Worm (Caenorhabditis elegans) whole organism, young adult: ENCODE data around the gene dnc-4.

Experiments
- C06A6.2 ChIP-seq: fragments of 200-800 bp; sonication (Bioruptor generic); conservative IDR thresholded peaks from 2 replicates; pipeline ENCODE4 v1.3.6; 2022; ENCODE audit warnings: missing genetic modification characterization, missing compliant biosample characterization
- K12H6.12 ChIP-seq: fragments of 200-800 bp; sonication (Bioruptor generic); optimal IDR thresholded peaks from 2 replicates; lab custom pipeline; 2018; ENCODE audit warnings: mild to moderate bottlenecking, missing genetic modification characterization, missing compliant biosample characterization
- bed-2 ChIP-seq: fragments of 200-800 bp; sonication (Bioruptor generic); IDR thresholded peaks from 2 replicates; pipeline ENCODE4 v1.3.6; 2022; ENCODE audit warnings: missing genetic modification reagents, missing genetic modification characterization, missing compliant biosample characterization
- dpl-1 ChIP-seq: fragments of 150-350 bp; optimal IDR thresholded peaks from 2 replicates; lab custom pipeline; 2014; ENCODE audit warnings: missing biosample characterization, missing genetic modification reagents, missing genetic modification characterization
- ets-4 ChIP-seq: fragments of 200-800 bp; sonication (Bioruptor generic); optimal IDR thresholded peaks from 2 replicates; lab custom pipeline; 2018; ENCODE audit warnings: mild to moderate bottlenecking, missing genetic modification characterization, missing compliant biosample characterization
- hmg-1.2 ChIP-seq: fragments of 200-800 bp; sonication (Bioruptor generic); IDR thresholded peaks from 2 replicates; pipeline ENCODE4 v1.3.6; 2022; ENCODE audit warnings: missing genetic modification reagents, missing genetic modification characterization, missing compliant biosample characterization
- hsf-1 ChIP-seq: fragments of 200-800 bp; sonication (Bioruptor generic); IDR thresholded peaks from 2 replicates; pipeline ENCODE4 v1.3.6; 2022; ENCODE audit warnings: missing genetic modification reagents, missing genetic modification characterization, missing compliant biosample characterization
- mes-4 ChIP-seq: sonication (generic microtip); optimal IDR thresholded peaks from 2 replicates; lab custom pipeline; 2016; ENCODE audit warnings: missing genotype, missing genetic modification characterization, missing compliant biosample characterization
- nfya-2 ChIP-seq: fragments of 200-800 bp; sonication (Bioruptor generic); IDR thresholded peaks from 2 replicates; pipeline ENCODE4 v1.3.6; 2022; ENCODE audit warnings: missing genetic modification reagents, missing genetic modification characterization, missing compliant biosample characterization

- TF ChIP-seq K12H6.12 (tag; lab: Kevin White, UChicago) (no peak), mes-4 (tag; lab: Kevin White, UChicago) (no peak), hmg-1.2 (GFP tag; lab: Robert Waterston, UW) (no peak), bed-2 (GFP tag; lab: Robert Waterston, UW) (no peak), hsf-1 (GFP tag; lab: Robert Waterston, UW) (no peak), nfya-2 (GFP tag; lab: Robert Waterston, UW) (no peak), C06A6.2 (no peak), ets-4 (GFP tag; lab: Kevin White, UChicago) (no peak), dpl-1 (GFP tag; lab: Kevin White, UChicago) (no peak)
Measured at ce11 chrIV:7988385-7988784, 31.2 kb downstream of the dnc-4 start, which contains the start of gene col-115.
